Fruit fly (Drosophila melanogaster) whole organism, embryonic: ENCODE results near the gene CG15395.
A peak's percentile ranks its signal among the peaks of the same experiment; 100 is the strongest.

Source experiments
- Ada2b ChIP-seq: fragments of 200-800 bp; sonication (Bioruptor generic); IDR thresholded peaks from 2 replicates; pipeline ENCODE4 v1.3.6; 2022; ENCODE audit warnings: missing biosample characterization, missing genetic modification characterization
- CG10147 ChIP-seq: fragments of 200-800 bp; sonication (Bioruptor generic); optimal IDR thresholded peaks from 2 replicates; lab custom pipeline; 2019; ENCODE audit warnings: missing biosample characterization, mild to moderate bottlenecking, missing genetic modification characterization, moderate library complexity
- CG10462 ChIP-seq: fragments of 200-800 bp; sonication (Bioruptor generic); optimal IDR thresholded peaks from 2 replicates; lab custom pipeline; 2016; ENCODE audit warnings: missing biosample characterization, missing genetic modification characterization
- CG11456 ChIP-seq: fragments of 200-800 bp; sonication (Bioruptor generic); IDR thresholded peaks from 3 replicates; pipeline ENCODE4 v1.3.6; 2022; ENCODE audit warnings: missing biosample characterization, missing genetic modification characterization
- CG12744 ChIP-seq: fragments of 200-800 bp; sonication (Bioruptor generic); optimal IDR thresholded peaks from 2 replicates; lab custom pipeline; 2016; ENCODE audit warnings: missing biosample characterization, missing genetic modification characterization
- CG12769 ChIP-seq: fragments of 200-800 bp; sonication (Bioruptor generic); optimal IDR thresholded peaks from 2 replicates; lab custom pipeline; 2019; ENCODE audit warnings: missing biosample characterization, mild to moderate bottlenecking, missing genetic modification characterization, moderate library complexity
- CG16813 ChIP-seq: fragments of 200-800 bp; sonication (Bioruptor generic); IDR thresholded peaks from 3 replicates; pipeline ENCODE4 v1.3.6; 2022; ENCODE audit warnings: missing biosample characterization, missing genetic modification characterization; ENCODE audit not compliant: partially characterized antibody
- CG17802 ChIP-seq: fragments of 200-800 bp; sonication (Bioruptor generic); optimal IDR thresholded peaks from 2 replicates; lab custom pipeline; 2018; ENCODE audit warnings: missing biosample characterization, mild to moderate bottlenecking, missing genetic modification characterization, moderate library complexity
- CG18011 ChIP-seq: fragments of 200-800 bp; sonication (Bioruptor generic); optimal IDR thresholded peaks from 2 replicates; lab custom pipeline; 2017; ENCODE audit warnings: missing biosample characterization, missing genetic modification characterization, mild to moderate bottlenecking, moderate library complexity, missing genotype
- CG2129 ChIP-seq: fragments of 200-800 bp; sonication (Bioruptor generic); IDR thresholded peaks from 2 replicates; pipeline ENCODE4 v1.3.6; 2022; ENCODE audit warnings: missing biosample characterization, missing genetic modification characterization; ENCODE audit not compliant: partially characterized antibody
- CG2202 ChIP-seq: fragments of 200-800 bp; sonication (Bioruptor generic); optimal IDR thresholded peaks from 2 replicates; lab custom pipeline; 2018; ENCODE audit warnings: missing biosample characterization, mild to moderate bottlenecking, missing genetic modification characterization
- CG2712 ChIP-seq: fragments of 200-800 bp; optimal IDR thresholded peaks from 3 replicates; lab custom pipeline; 2019; ENCODE audit warnings: missing biosample characterization, mild to moderate bottlenecking, missing genetic modification characterization, moderate library complexity
- CG4328 ChIP-seq: fragments of 200-800 bp; sonication (Bioruptor generic); optimal IDR thresholded peaks from 3 replicates; lab custom pipeline; 2017; ENCODE audit warnings: missing biosample characterization, missing genetic modification reagents, missing genetic modification characterization
- CG4617 ChIP-seq: fragments of 200-800 bp; sonication (Bioruptor generic); optimal IDR thresholded peaks from 3 replicates; lab custom pipeline; 2016; ENCODE audit warnings: missing biosample characterization, missing genetic modification characterization, borderline replicate concordance
- CG4730 ChIP-seq: fragments of 200-800 bp; sonication (Bioruptor generic); IDR thresholded peaks from 2 replicates; pipeline ENCODE4 v1.3.6; 2022; ENCODE audit warnings: missing biosample characterization, missing genetic modification characterization
- CG6791 ChIP-seq: fragments of 200-800 bp; sonication (Bioruptor generic); IDR thresholded peaks from 3 replicates; pipeline ENCODE4 v1.3.6; 2022; ENCODE audit warnings: missing biosample characterization, missing genetic modification characterization; ENCODE audit not compliant: partially characterized antibody
- CG6813 ChIP-seq: fragments of 200-800 bp; sonication (Bioruptor generic); optimal IDR thresholded peaks from 2 replicates; lab custom pipeline; 2017; ENCODE audit warnings: missing biosample characterization, missing genetic modification characterization, mild to moderate bottlenecking, moderate library complexity, missing genetic modification reagents
- CG6854 ChIP-seq: fragments of 200-800 bp; sonication (Bioruptor generic); optimal IDR thresholded peaks from 3 replicates; lab custom pipeline; 2017; ENCODE audit warnings: missing biosample characterization, mild to moderate bottlenecking, missing genetic modification characterization
- CG7745 ChIP-seq: fragments of 200-800 bp; sonication (Bioruptor generic); optimal IDR thresholded peaks from 2 replicates; lab custom pipeline; 2018; ENCODE audit warnings: missing biosample characterization, mild to moderate bottlenecking, missing genetic modification characterization, moderate library complexity
- CG9817 ChIP-seq: fragments of 200-800 bp; sonication (Bioruptor generic); optimal IDR thresholded peaks from 2 replicates; lab custom pipeline; 2018; ENCODE audit warnings: missing biosample characterization, mild to moderate bottlenecking, missing genetic modification characterization, moderate library complexity
- Doc3 ChIP-seq: fragments of 200-800 bp; sonication (Bioruptor generic); IDR thresholded peaks from 3 replicates; pipeline ENCODE4 v1.3.6; 2022; ENCODE audit warnings: missing biosample characterization, missing genetic modification characterization; ENCODE audit not compliant: partially characterized antibody
- HLH4C ChIP-seq: fragments of 200-800 bp; sonication (Bioruptor generic); IDR thresholded peaks from 3 replicates; pipeline ENCODE4 v1.3.6; 2022; ENCODE audit warnings: missing biosample characterization, missing genetic modification characterization; ENCODE audit not compliant: partially characterized antibody
- Hmr ChIP-seq: fragments of 200-800 bp; sonication (Bioruptor generic); optimal IDR thresholded peaks from 3 replicates; lab custom pipeline; 2017; ENCODE audit warnings: mild to moderate bottlenecking, missing biosample characterization, missing genetic modification reagents, missing genetic modification characterization
- NK7.1 ChIP-seq: fragments of 200-800 bp; sonication (Bioruptor generic); optimal IDR thresholded peaks from 3 replicates; lab custom pipeline; 2016; ENCODE audit warnings: missing biosample characterization, missing genetic modification characterization
- Opbp ChIP-seq: fragments of 200-800 bp; sonication (Bioruptor generic); IDR thresholded peaks from 3 replicates; pipeline ENCODE4 v1.3.6; 2022; ENCODE audit warnings: missing biosample characterization, missing genetic modification characterization; ENCODE audit not compliant: partially characterized antibody
- Ravus ChIP-seq: fragments of 200-800 bp; sonication (Bioruptor generic); IDR thresholded peaks from 2 replicates; pipeline ENCODE4 v1.3.6; 2022; ENCODE audit warnings: missing biosample characterization, missing genetic modification characterization
- Spps ChIP-seq: fragments of 200-800 bp; sonication (Bioruptor generic); optimal IDR thresholded peaks from 2 replicates; lab custom pipeline; 2018; ENCODE audit warnings: missing biosample characterization, mild to moderate bottlenecking, missing genetic modification characterization
- Vsx1 ChIP-seq: fragments of 200-800 bp; sonication (Bioruptor generic); optimal IDR thresholded peaks from 2 replicates; lab custom pipeline; 2017; ENCODE audit warnings: missing biosample characterization, mild to moderate bottlenecking, missing genetic modification characterization, missing genetic modification reagents
- ara ChIP-seq: fragments of 200-800 bp; sonication (Bioruptor generic); IDR thresholded peaks from 2 replicates; pipeline ENCODE4 v1.3.6; 2022; ENCODE audit warnings: missing biosample characterization, missing genetic modification characterization
- cad ChIP-seq: fragments of >200 bp; optimal IDR thresholded peaks from 2 replicates; lab custom pipeline; 2017; ENCODE audit warnings: missing biosample characterization, missing genetic modification characterization
- cas ChIP-seq: fragments of 200-800 bp; sonication (Bioruptor generic); IDR thresholded peaks from 2 replicates; pipeline ENCODE4 v1.3.6; 2022; ENCODE audit warnings: missing biosample characterization, missing genetic modification characterization
- crp ChIP-seq, 2 experiments: fragments of 200-800 bp; sonication (Bioruptor generic); optimal IDR thresholded peaks; 2 replicates in 1 of 2; 3 replicates in 1 of 2; lab custom pipeline; 2017; ENCODE audit warnings: missing biosample characterization in 2 of 2, missing genetic modification characterization in 2 of 2, mild to moderate bottlenecking in 1 of 2, moderate library complexity in 1 of 2
- ems ChIP-seq: fragments of 200-800 bp; sonication (Bioruptor generic); optimal IDR thresholded peaks from 3 replicates; lab custom pipeline; 2016; ENCODE audit warnings: missing biosample characterization, missing genetic modification characterization
- esg ChIP-seq: fragments of 200-800 bp; sonication (Bioruptor generic); conservative IDR thresholded peaks from 2 replicates; pipeline ENCODE4 v1.3.6; 2022; ENCODE audit warnings: missing biosample characterization, missing genetic modification characterization
- fd102C ChIP-seq: fragments of 200-800 bp; sonication (Bioruptor generic); optimal IDR thresholded peaks from 2 replicates; lab custom pipeline; 2018; ENCODE audit warnings: missing biosample characterization, mild to moderate bottlenecking, missing genetic modification characterization, moderate library complexity
- gfzf ChIP-seq: fragments of 200-800 bp; sonication (Bioruptor generic); optimal IDR thresholded peaks from 2 replicates; lab custom pipeline; 2016; ENCODE audit warnings: missing biosample characterization, mild to moderate bottlenecking, missing genetic modification characterization, moderate library complexity
- knrl ChIP-seq: fragments of 200-800 bp; sonication (Bioruptor generic); IDR thresholded peaks from 3 replicates; pipeline ENCODE4 v1.3.6; 2022; ENCODE audit warnings: missing biosample characterization, missing genetic modification characterization; ENCODE audit not compliant: partially characterized antibody
- oc ChIP-seq: fragments of 200-800 bp; sonication (Bioruptor generic); optimal IDR thresholded peaks from 2 replicates; lab custom pipeline; 2018; ENCODE audit warnings: missing biosample characterization, mild to moderate bottlenecking, missing genetic modification characterization, moderate library complexity
- odd ChIP-seq: fragments of 200-800 bp; sonication (Bioruptor generic); optimal IDR thresholded peaks from 2 replicates; lab custom pipeline; 2017; ENCODE audit warnings: missing biosample characterization, mild to moderate bottlenecking, missing genetic modification characterization
- phol ChIP-seq: fragments of 200-800 bp; sonication (Bioruptor generic); optimal IDR thresholded peaks from 3 replicates; lab custom pipeline; 2018; ENCODE audit warnings: missing biosample characterization, mild to moderate bottlenecking, missing genetic modification characterization, moderate library complexity
- sc ChIP-seq, 3 experiments: fragments of >200 bp in 2 of 3; fragments of 200-800 bp in 1 of 3; sonication (Bioruptor generic) in 1 of 3; optimal IDR thresholded peaks; 2 replicates in 2 of 3; 3 replicates in 1 of 3; lab custom pipeline; 2017; ENCODE audit warnings: mild to moderate bottlenecking in 1 of 3, missing biosample characterization in 1 of 3, missing genetic modification characterization in 1 of 3, missing genetic modification reagents in 1 of 3
- sd ChIP-seq: fragments of 200-800 bp; sonication (Bioruptor generic); optimal IDR thresholded peaks from 3 replicates; lab custom pipeline; 2018; ENCODE audit warnings: missing biosample characterization, mild to moderate bottlenecking, missing genetic modification characterization, moderate library complexity
- so ChIP-seq: fragments of 200-800 bp; sonication (Bioruptor generic); IDR thresholded peaks from 3 replicates; pipeline ENCODE4 v1.3.6; 2022; ENCODE audit warnings: missing biosample characterization, missing genetic modification characterization
- sqz ChIP-seq: fragments of 200-800 bp; sonication (Bioruptor generic); optimal IDR thresholded peaks from 3 replicates; lab custom pipeline; 2018; ENCODE audit warnings: missing biosample characterization, mild to moderate bottlenecking, missing genetic modification characterization
- sr ChIP-seq: fragments of 200-800 bp; sonication (Bioruptor generic); IDR thresholded peaks from 3 replicates; pipeline ENCODE4 v1.3.6; 2022; ENCODE audit warnings: missing biosample characterization, missing genetic modification characterization
- ssp ChIP-seq: fragments of 200-800 bp; sonication (Bioruptor generic); IDR thresholded peaks from 2 replicates; pipeline ENCODE4 v1.3.6; 2022; ENCODE audit warnings: missing biosample characterization, missing genetic modification characterization
- stwl ChIP-seq: fragments of 200-800 bp; sonication (Bioruptor generic); optimal IDR thresholded peaks from 3 replicates; lab custom pipeline; 2018; ENCODE audit warnings: missing biosample characterization, mild to moderate bottlenecking, missing genetic modification characterization, moderate library complexity
- usp ChIP-seq: fragments of >200 bp; optimal IDR thresholded peaks from 2 replicates; lab custom pipeline; 2017; ENCODE audit warnings: missing biosample characterization, missing genetic modification characterization
- z ChIP-seq: fragments of 200-800 bp; sonication (Bioruptor generic); IDR thresholded peaks from 3 replicates; pipeline ENCODE4 v1.3.6; 2022; ENCODE audit warnings: missing biosample characterization, missing genetic modification characterization

CG15395 gene

DNA sequence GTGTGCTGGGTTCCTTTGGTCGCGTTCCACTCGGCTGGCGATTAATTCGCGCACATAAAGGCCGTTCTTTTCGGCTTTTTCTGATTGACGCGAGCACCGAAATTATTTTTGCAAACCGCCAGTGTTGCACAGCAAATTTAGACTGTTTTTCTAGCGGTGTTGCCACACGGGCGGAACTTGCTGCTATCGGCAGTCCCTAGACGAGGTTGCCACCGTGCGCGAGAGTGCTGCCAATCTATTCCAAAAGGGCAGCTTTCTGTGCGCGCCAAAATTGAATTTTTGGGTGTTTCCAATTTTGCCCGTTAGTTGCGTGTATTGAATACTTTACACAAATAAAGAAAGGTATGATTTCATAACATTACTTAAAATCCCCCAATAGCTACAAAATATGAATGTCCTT, 24.5 kb upstream of the CG15395 start, which contains the start of gene Drp1 (continued):
- no peak for TF ChIP-seq so (GFP tag; lab: Robert Waterston, UW)
- TF ChIP-seq CG10462 (GFP tag; lab: Kevin White, UChicago), result no peak
- TF ChIP-seq CG2202 (tag; lab: Kevin White, UChicago), result no peak
- TF ChIP-seq HLH4C (GFP tag; lab: Robert Waterston, UW), result peak; percentile 57
- TF ChIP-seq CG11456, result peak; percentile 74; the same call in 2 of the 3 replicates
- TF ChIP-seq CG6813 (GFP tag; lab: Kevin White, UChicago), result no peak
- TF ChIP-seq esg, result no peak
- peak; percentile 39; the same call in 2 of the 3 replicates for TF ChIP-seq Doc3 (GFP tag; lab: Robert Waterston, UW)
- TF ChIP-seq CG4328 (GFP tag; lab: Kevin White, UChicago), result no peak
- TF ChIP-seq knrl, result peak; percentile 77
- no peak; the same call in 1 of the 2 replicates for TF ChIP-seq ara (GFP tag; lab: Robert Waterston, UW)
- peak; percentile 35; the same call in 1 of the 2 replicates for TF ChIP-seq cas (GFP tag; lab: Robert Waterston, UW)
- TF ChIP-seq ems (GFP tag; lab: Kevin White, UChicago), result peak; percentile 58
- no peak for TF ChIP-seq usp (GFP tag; lab: Kevin White, UChicago)
- TF ChIP-seq CG6854 (GFP tag; lab: Kevin White, UChicago), result no peak
- TF ChIP-seq crp (GFP tag; optimal IDR thresholded peaks at IDR 0.05; lab: Kevin White, UChicago), result peak in 1 of 2 experiments; percentile 71
- TF ChIP-seq CG2129, result no peak
- TF ChIP-seq NK7.1 (GFP tag; lab: Kevin White, UChicago), result no peak
- peak; percentile 22 for TF ChIP-seq CG9817 (tag; lab: Kevin White, UChicago)
- TF ChIP-seq CG10147 (GFP tag; lab: Kevin White, UChicago), result no peak
- TF ChIP-seq Opbp (GFP tag; lab: Robert Waterston, UW), result peak; percentile 83
- no peak for TF ChIP-seq z (GFP tag; lab: Robert Waterston, UW)
- TF ChIP-seq sqz (GFP tag; lab: Kevin White, UChicago), result no peak
- TF ChIP-seq fd102C (GFP tag; lab: Kevin White, UChicago), result no peak
- no peak for TF ChIP-seq Vsx1 (GFP tag; lab: Kevin White, UChicago)
- TF ChIP-seq Ada2b (GFP tag; lab: Robert Waterston, UW), result no peak
- TF ChIP-seq oc, result no peak
- TF ChIP-seq sd (tag; lab: Kevin White, UChicago), result no peak
- peak; percentile 99 for TF ChIP-seq stwl (tag; lab: Kevin White, UChicago)
- TF ChIP-seq CG17802, result peak; percentile 28
- no peak for TF ChIP-seq sr (GFP tag; lab: Robert Waterston, UW)
- TF ChIP-seq ssp (GFP tag; lab: Robert Waterston, UW), result no peak
- TF ChIP-seq sc (optimal IDR thresholded peaks at IDR 0.05; lab: Kevin White, UChicago), result no peak
- TF ChIP-seq sc (GFP tag; optimal IDR thresholded peaks at IDR 0.05; lab: Kevin White, UChicago), result no peak
- TF ChIP-seq CG18011 (GFP tag; lab: Kevin White, UChicago), result peak; percentile 18
- TF ChIP-seq CG6791, result peak; percentile 80
- TF ChIP-seq odd, result no peak
- TF ChIP-seq cad (GFP tag; lab: Kevin White, UChicago), result no peak
- no peak for TF ChIP-seq CG12769 (tag; lab: Kevin White, UChicago)
- TF ChIP-seq Hmr (GFP tag; lab: Kevin White, UChicago), result peak; percentile 76
- no peak for TF ChIP-seq Spps (tag; lab: Kevin White, UChicago)
- TF ChIP-seq CG16813, result peak; percentile 75
- TF ChIP-seq CG7745 (tag; lab: Kevin White, UChicago), result no peak
- TF ChIP-seq CG4730 (GFP tag; lab: Robert Waterston, UW), result no peak
- TF ChIP-seq gfzf (GFP tag; lab: Kevin White, UChicago), result peak; percentile 27
- peak; percentile 52 for TF ChIP-seq CG2712 (tag; lab: Kevin White, UChicago)
- peak; percentile 52 for TF ChIP-seq phol (tag; lab: Kevin White, UChicago)
- TF ChIP-seq CG12744 (GFP tag; lab: Kevin White, UChicago), result peak; percentile 43
- TF ChIP-seq Ravus (GFP tag; lab: Robert Waterston, UW), result no peak
- TF ChIP-seq CG4617 (GFP tag; lab: Kevin White, UChicago), result peak; percentile 65
